Fruit fly (Drosophila melanogaster) whole organism, embryonic: Measurements from ENCODE around the gene alpha-Spec.
A peak's percentile ranks its signal among the peaks of the same experiment; 100 is the strongest.

ENCODE experiments used
- B-H1 ChIP-seq: fragments of 200-800 bp; sonication (Bioruptor generic); IDR thresholded peaks from 3 replicates; pipeline ENCODE4 v1.3.6; 2022; ENCODE audit warnings: missing biosample characterization, missing genetic modification characterization
- BtbVII ChIP-seq: fragments of 200-800 bp; sonication (Bioruptor generic); optimal IDR thresholded peaks from 3 replicates; lab custom pipeline; 2017; ENCODE audit warnings: missing biosample characterization, mild to moderate bottlenecking, missing genetic modification characterization
- CG10267 ChIP-seq: fragments of 200-800 bp; sonication (Bioruptor generic); optimal IDR thresholded peaks from 2 replicates; lab custom pipeline; 2018; ENCODE audit warnings: missing biosample characterization, mild to moderate bottlenecking, missing genetic modification characterization, moderate library complexity
- CG10565 ChIP-seq: fragments of 200-800 bp; sonication (Bioruptor generic); optimal IDR thresholded peaks from 3 replicates; lab custom pipeline; 2016; ENCODE audit warnings: missing biosample characterization, mild to moderate bottlenecking, missing genetic modification characterization
- CG14014 ChIP-seq: fragments of 200-800 bp; sonication (Bioruptor generic); IDR thresholded peaks from 2 replicates; pipeline ENCODE4 v1.3.6; 2022; ENCODE audit warnings: missing biosample characterization, missing genetic modification characterization
- CG15479 ChIP-seq: fragments of 200-800 bp; sonication (Bioruptor generic); optimal IDR thresholded peaks from 3 replicates; lab custom pipeline; 2019; ENCODE audit warnings: missing biosample characterization, mild to moderate bottlenecking, missing genetic modification characterization, moderate library complexity
- CG15514 ChIP-seq: fragments of 200-800 bp; sonication (Bioruptor generic); optimal IDR thresholded peaks from 3 replicates; lab custom pipeline; 2017; ENCODE audit warnings: missing biosample characterization, missing genetic modification characterization, mild to moderate bottlenecking, moderate library complexity, missing genetic modification reagents
- CG17568 ChIP-seq: fragments of 200-800 bp; sonication (Bioruptor generic); optimal IDR thresholded peaks from 2 replicates; lab custom pipeline; 2018; ENCODE audit warnings: missing biosample characterization, mild to moderate bottlenecking, missing genetic modification characterization, moderate library complexity
- CG2202 ChIP-seq: fragments of 200-800 bp; sonication (Bioruptor generic); optimal IDR thresholded peaks from 2 replicates; lab custom pipeline; 2018; ENCODE audit warnings: missing biosample characterization, mild to moderate bottlenecking, missing genetic modification characterization
- CG32772 ChIP-seq: fragments of 200-800 bp; sonication (Bioruptor generic); IDR thresholded peaks from 2 replicates; pipeline ENCODE4 v1.3.6; 2022; ENCODE audit warnings: missing biosample characterization, missing genetic modification characterization
- CG33213 ChIP-seq: fragments of 200-800 bp; sonication (Bioruptor generic); optimal IDR thresholded peaks from 3 replicates; lab custom pipeline; 2016; ENCODE audit warnings: missing biosample characterization, missing genetic modification characterization
- CG34376 ChIP-seq: fragments of 200-800 bp; sonication (Bioruptor generic); optimal IDR thresholded peaks from 2 replicates; lab custom pipeline; 2018; ENCODE audit warnings: missing biosample characterization, mild to moderate bottlenecking, missing genetic modification characterization
- CG4820 ChIP-seq: fragments of 200-800 bp; sonication (Bioruptor generic); optimal IDR thresholded peaks from 3 replicates; lab custom pipeline; 2016; ENCODE audit warnings: missing biosample characterization, missing genetic modification characterization
- CG5953 ChIP-seq: fragments of 200-800 bp; sonication (Bioruptor generic); IDR thresholded peaks from 2 replicates; pipeline ENCODE4 v1.3.6; 2022; ENCODE audit warnings: missing biosample characterization, missing genetic modification characterization
- CG6813 ChIP-seq: fragments of 200-800 bp; sonication (Bioruptor generic); optimal IDR thresholded peaks from 2 replicates; lab custom pipeline; 2017; ENCODE audit warnings: missing biosample characterization, missing genetic modification characterization, mild to moderate bottlenecking, moderate library complexity, missing genetic modification reagents
- CG6854 ChIP-seq: fragments of 200-800 bp; sonication (Bioruptor generic); optimal IDR thresholded peaks from 3 replicates; lab custom pipeline; 2017; ENCODE audit warnings: missing biosample characterization, mild to moderate bottlenecking, missing genetic modification characterization
- CG7372 ChIP-seq: fragments of 200-800 bp; sonication (Bioruptor generic); IDR thresholded peaks from 2 replicates; pipeline ENCODE4 v1.3.6; 2022; ENCODE audit warnings: missing biosample characterization, missing genetic modification characterization
- CG7963 ChIP-seq: fragments of 200-800 bp; sonication (Bioruptor generic); IDR thresholded peaks from 3 replicates; pipeline ENCODE4 v1.3.6; 2022; ENCODE audit warnings: missing biosample characterization, missing genetic modification characterization; ENCODE audit not compliant: partially characterized antibody
- CG8359 ChIP-seq: fragments of 200-800 bp; sonication (Bioruptor generic); optimal IDR thresholded peaks from 2 replicates; lab custom pipeline; 2017; ENCODE audit warnings: missing biosample characterization, mild to moderate bottlenecking, missing genetic modification characterization, borderline replicate concordance
- CG8388 ChIP-seq: fragments of 200-800 bp; sonication (Bioruptor generic); optimal IDR thresholded peaks from 2 replicates; lab custom pipeline; 2019; ENCODE audit warnings: missing biosample characterization, mild to moderate bottlenecking, missing genetic modification characterization, moderate library complexity
- CTCF ChIP-seq: fragments of 200-800 bp; sonication (Bioruptor generic); optimal IDR thresholded peaks from 2 replicates; lab custom pipeline; 2017; ENCODE audit warnings: missing biosample characterization, mild to moderate bottlenecking, missing genetic modification characterization, moderate library complexity
- Chrac-16 ChIP-seq: fragments of 200-800 bp; sonication (Bioruptor generic); optimal IDR thresholded peaks from 3 replicates; lab custom pipeline; 2016; ENCODE audit warnings: missing biosample characterization, missing genetic modification characterization
- CrebB ChIP-seq: fragments of 200-800 bp; sonication (Bioruptor generic); optimal IDR thresholded peaks from 3 replicates; lab custom pipeline; 2018; ENCODE audit warnings: missing biosample characterization, mild to moderate bottlenecking, missing genetic modification characterization
- Dek ChIP-seq: fragments of 200-800 bp; sonication (Bioruptor generic); optimal IDR thresholded peaks from 3 replicates; lab custom pipeline; 2019; ENCODE audit warnings: missing biosample characterization, mild to moderate bottlenecking, missing genetic modification characterization, moderate library complexity
- Dip2 ChIP-seq: fragments of 200-800 bp; sonication (Bioruptor generic); IDR thresholded peaks from 2 replicates; pipeline ENCODE4 v1.3.6; 2022; ENCODE audit warnings: missing biosample characterization, missing genetic modification characterization
- Dp ChIP-seq: fragments of 200-800 bp; sonication (Bioruptor generic); optimal IDR thresholded peaks from 2 replicates; lab custom pipeline; 2018; ENCODE audit warnings: missing biosample characterization, mild to moderate bottlenecking, missing genetic modification characterization, moderate library complexity
- Dref ChIP-seq: fragments of 200-800 bp; sonication (Bioruptor generic); IDR thresholded peaks from 2 replicates; pipeline ENCODE4 v1.3.6; 2022; ENCODE audit warnings: missing biosample characterization, missing genetic modification characterization
- E2f2 ChIP-seq: fragments of 200-800 bp; sonication (Bioruptor generic); IDR thresholded peaks from 2 replicates; pipeline ENCODE4 v1.3.6; 2022; ENCODE audit warnings: missing biosample characterization, missing genetic modification characterization
- HLH54F ChIP-seq: fragments of 200-800 bp; sonication (Bioruptor generic); optimal IDR thresholded peaks from 3 replicates; lab custom pipeline; 2016; ENCODE audit warnings: missing biosample characterization, missing genetic modification characterization
- MESR4 ChIP-seq: fragments of 200-800 bp; sonication (Bioruptor generic); optimal IDR thresholded peaks from 2 replicates; lab custom pipeline; 2018; ENCODE audit warnings: missing biosample characterization, mild to moderate bottlenecking, missing genetic modification characterization, moderate library complexity
- Oli ChIP-seq: fragments of 200-800 bp; sonication (Bioruptor generic); optimal IDR thresholded peaks from 2 replicates; lab custom pipeline; 2018; ENCODE audit warnings: missing biosample characterization, mild to moderate bottlenecking, missing genetic modification characterization, moderate library complexity
- Sry-δ ChIP-seq: fragments of 200-800 bp; sonication (Bioruptor generic); optimal IDR thresholded peaks from 2 replicates; lab custom pipeline; 2016; ENCODE audit warnings: missing biosample characterization, missing genetic modification characterization
- Usf ChIP-seq: fragments of 200-800 bp; sonication (Bioruptor generic); optimal IDR thresholded peaks from 2 replicates; lab custom pipeline; 2017; ENCODE audit warnings: missing genotype, missing biosample characterization, missing genetic modification characterization
- bsh ChIP-seq, 2 experiments: fragments of 200-800 bp; sonication (Bioruptor generic); optimal IDR thresholded peaks; 2 replicates each; lab custom pipeline; 2017 to 2018; ENCODE audit warnings: mild to moderate bottlenecking in 2 of 2, missing biosample characterization in 2 of 2, missing genetic modification characterization in 2 of 2, moderate library complexity in 1 of 2
- cad ChIP-seq: fragments of >200 bp; optimal IDR thresholded peaks from 2 replicates; lab custom pipeline; 2017; ENCODE audit warnings: missing biosample characterization, missing genetic modification characterization
- exex ChIP-seq: fragments of 200-800 bp; sonication (Bioruptor generic); optimal IDR thresholded peaks from 4 replicates; lab custom pipeline; 2018; ENCODE audit warnings: missing biosample characterization, mild to moderate bottlenecking, missing genetic modification characterization, moderate library complexity
- gfzf ChIP-seq: fragments of 200-800 bp; sonication (Bioruptor generic); optimal IDR thresholded peaks from 2 replicates; lab custom pipeline; 2016; ENCODE audit warnings: missing biosample characterization, mild to moderate bottlenecking, missing genetic modification characterization, moderate library complexity
- kah ChIP-seq: fragments of 200-800 bp; sonication (Bioruptor generic); optimal IDR thresholded peaks from 2 replicates; lab custom pipeline; 2018; ENCODE audit warnings: missing biosample characterization, mild to moderate bottlenecking, missing genetic modification characterization
- lilli ChIP-seq: fragments of 200-800 bp; sonication (Bioruptor generic); optimal IDR thresholded peaks from 3 replicates; lab custom pipeline; 2016; ENCODE audit warnings: missing biosample characterization, missing genetic modification characterization
- nerfin-2 ChIP-seq: fragments of 200-800 bp; sonication (Bioruptor generic); IDR thresholded peaks from 2 replicates; pipeline ENCODE4 v1.3.6; 2022; ENCODE audit warnings: missing biosample characterization, missing genetic modification characterization; ENCODE audit not compliant: partially characterized antibody
- nom ChIP-seq: fragments of 200-800 bp; sonication (Bioruptor generic); optimal IDR thresholded peaks from 2 replicates; lab custom pipeline; 2017; ENCODE audit warnings: missing biosample characterization, missing genetic modification characterization, mild to moderate bottlenecking, moderate library complexity, missing genetic modification reagents
- pita ChIP-seq: fragments of 200-800 bp; sonication (Bioruptor generic); optimal IDR thresholded peaks from 2 replicates; lab custom pipeline; 2017; ENCODE audit warnings: missing biosample characterization, mild to moderate bottlenecking, missing genetic modification characterization
- salm ChIP-seq: fragments of 200-800 bp; sonication (Bioruptor generic); optimal IDR thresholded peaks from 2 replicates; lab custom pipeline; 2018; ENCODE audit warnings: missing biosample characterization, mild to moderate bottlenecking, missing genetic modification characterization
- scrt ChIP-seq: fragments of 200-800 bp; sonication (Bioruptor generic); optimal IDR thresholded peaks from 2 replicates; lab custom pipeline; 2018; ENCODE audit warnings: missing biosample characterization, mild to moderate bottlenecking, missing genetic modification characterization, moderate library complexity
- so ChIP-seq: fragments of 200-800 bp; sonication (Bioruptor generic); IDR thresholded peaks from 3 replicates; pipeline ENCODE4 v1.3.6; 2022; ENCODE audit warnings: missing biosample characterization, missing genetic modification characterization
- trem ChIP-seq: fragments of 200-800 bp; optimal IDR thresholded peaks from 3 replicates; lab custom pipeline; 2019; ENCODE audit warnings: missing biosample characterization, mild to moderate bottlenecking, missing genetic modification characterization, moderate library complexity
- usp ChIP-seq: fragments of >200 bp; optimal IDR thresholded peaks from 2 replicates; lab custom pipeline; 2017; ENCODE audit warnings: missing biosample characterization, missing genetic modification characterization
- vnd ChIP-seq: fragments of 200-800 bp; sonication (Bioruptor generic); IDR thresholded peaks from 3 replicates; pipeline ENCODE4 v1.3.6; 2022; ENCODE audit warnings: missing biosample characterization, missing genetic modification characterization; ENCODE audit not compliant: partially characterized antibody
- wdn ChIP-seq: fragments of 200-800 bp; sonication (Bioruptor generic); IDR thresholded peaks from 2 replicates; pipeline ENCODE4 v1.3.6; 2022; ENCODE audit warnings: missing biosample characterization, missing genetic modification characterization
- zfh2 ChIP-seq: fragments of 200-800 bp; sonication (Bioruptor generic); optimal IDR thresholded peaks from 2 replicates; lab custom pipeline; 2016; ENCODE audit warnings: missing biosample characterization, missing genetic modification characterization

alpha-Spec gene

DNA sequence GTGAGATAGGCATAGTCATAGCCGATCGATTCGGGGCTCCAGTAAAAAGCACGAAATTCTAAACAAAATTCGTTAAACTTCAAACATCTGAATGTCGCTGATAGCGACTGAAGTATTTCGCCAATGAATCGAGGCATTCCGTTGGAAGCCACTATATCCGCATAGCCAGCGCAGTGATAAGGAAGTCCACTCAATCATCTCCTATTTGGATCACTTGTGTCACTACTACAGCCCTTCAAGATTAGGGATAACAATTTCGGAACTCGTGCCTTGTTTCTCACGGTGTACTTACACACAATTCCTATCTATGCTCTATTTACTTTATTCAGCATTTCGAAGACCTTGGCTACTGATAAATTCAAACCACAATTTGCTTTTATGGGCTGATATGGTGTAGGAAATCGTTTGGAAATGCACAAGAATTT is 57.2 kb downstream of the alpha-Spec start, which contains the start of gene PIG-Wb (continued):
- TF ChIP-seq HLH54F (GFP tag; lab: Kevin White, UChicago) (no peak), exex (peak; percentile 88), CG14014 (0 out of 2 replicates have a peak, but pooled peaks have one; percentile 32), lilli (GFP tag; lab: Kevin White, UChicago) (no peak), vnd (GFP tag; lab: Robert Waterston, UW) (no peak), nerfin-2 (GFP tag; lab: Robert Waterston, UW) (no peak), CG15514 (GFP tag; lab: Kevin White, UChicago) (no peak), Oli (tag; lab: Kevin White, UChicago) (no peak), CG4820 (GFP tag; lab: Kevin White, UChicago) (no peak), CG2202 (tag; lab: Kevin White, UChicago) (no peak), CG17568 (no peak), cad (no peak), CG7963 (no peak), CG10565 (GFP tag; lab: Kevin White, UChicago) (no peak), CTCF (GFP tag; lab: Kevin White, UChicago) (no peak), trem (tag; lab: Kevin White, UChicago) (no peak), Chrac-16 (GFP tag; lab: Kevin White, UChicago) (no peak), CG10267 (tag; lab: Kevin White, UChicago) (no peak), Usf (GFP tag; lab: Kevin White, UChicago) (no peak), bsh (GFP tag; optimal IDR thresholded peaks at IDR 0.05; lab: Kevin White, UChicago) (no peak)
- TF ChIP-seq, all 482 proteins: peak for 61

DNA sequence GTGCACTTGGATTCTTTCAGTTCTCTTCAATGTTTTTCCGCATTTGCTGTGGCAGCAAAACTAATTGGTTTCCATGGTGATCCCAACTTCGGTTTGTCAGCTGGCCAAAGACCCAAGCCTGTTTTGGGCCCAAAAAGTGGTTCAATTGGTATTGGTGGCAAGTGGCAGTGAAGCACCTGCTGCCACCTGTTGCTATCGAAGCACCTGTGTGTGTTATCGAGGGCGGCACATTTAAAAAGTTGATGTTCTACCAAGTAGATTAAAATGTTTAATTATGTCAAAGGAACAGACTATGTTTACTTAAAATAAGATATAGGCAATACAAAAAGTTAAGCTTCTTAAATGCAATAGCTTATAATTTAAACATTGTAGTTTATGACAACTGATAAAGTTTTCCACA is 59.5 kb downstream of the alpha-Spec start, which contains the start of gene Oseg4:
TSS of gene Oseg4 (minus strand) at position 165 of the 400 bp plus-strand sequence.
- TF ChIP-seq Dek (no peak), trem (tag; lab: Kevin White, UChicago) (peak; percentile 34), CG15514 (GFP tag; lab: Kevin White, UChicago) (peak; percentile 0), BtbVII (GFP tag; lab: Kevin White, UChicago) (no peak), pita (GFP tag; lab: Kevin White, UChicago) (no peak), nerfin-2 (GFP tag; lab: Robert Waterston, UW) (no peak), scrt (peak; percentile 57), E2f2 (GFP tag; lab: Robert Waterston, UW) (peak; percentile 72), MESR4 (GFP tag; lab: Kevin White, UChicago) (peak; percentile 1), CG6854 (GFP tag; lab: Kevin White, UChicago) (no peak), CG5953 (no peak), Dip2 (no peak), kah (GFP tag; lab: Kevin White, UChicago) (peak; percentile 80), zfh2 (GFP tag; lab: Kevin White, UChicago) (no peak), B-H1 (no peak), Sry-δ (GFP tag; lab: Kevin White, UChicago) (peak; percentile 7), CG8388 (GFP tag; lab: Kevin White, UChicago) (no peak), CG32772 (no peak), salm (no peak), nom (no peak), CrebB (tag; lab: Kevin White, UChicago) (no peak), so (GFP tag; lab: Robert Waterston, UW) (no peak), Dref (GFP tag; lab: Robert Waterston, UW) (peak; percentile 47), usp (GFP tag; lab: Kevin White, UChicago) (no peak), CG7372 (GFP tag; lab: Robert Waterston, UW) (no peak), CG15479 (no peak), CG33213 (GFP tag; lab: Kevin White, UChicago) (no peak), gfzf (GFP tag; lab: Kevin White, UChicago) (peak; percentile 28), wdn (GFP tag; lab: Robert Waterston, UW) (no peak), CG8359 (GFP tag; lab: Kevin White, UChicago) (no peak), CG6813 (GFP tag; lab: Kevin White, UChicago) (no peak), CG34376 (GFP tag; lab: Kevin White, UChicago) (no peak), Dp (GFP tag; lab: Kevin White, UChicago) (peak; percentile 64)
